Fruit fly (Drosophila melanogaster) whole organism, embryonic: ENCODE results near the gene rols.

Source experiments
- Blimp-1 ChIP-seq: fragments of 200-800 bp; sonication (Bioruptor generic); optimal IDR thresholded peaks from 3 replicates; lab custom pipeline; 2018; ENCODE audit warnings: missing biosample characterization, missing genetic modification characterization, mild to moderate bottlenecking, moderate library complexity, missing genetic modification reagents
- CG10565 ChIP-seq: fragments of 200-800 bp; sonication (Bioruptor generic); optimal IDR thresholded peaks from 3 replicates; lab custom pipeline; 2016; ENCODE audit warnings: missing biosample characterization, mild to moderate bottlenecking, missing genetic modification characterization
- CG10654 ChIP-seq: fragments of 200-800 bp; sonication (Bioruptor generic); optimal IDR thresholded peaks from 2 replicates; lab custom pipeline; 2016; ENCODE audit warnings: missing biosample characterization, missing genetic modification characterization
- CG10979 ChIP-seq: fragments of 200-800 bp; sonication (Bioruptor generic); optimal IDR thresholded peaks from 2 replicates; lab custom pipeline; 2018; ENCODE audit warnings: missing biosample characterization, mild to moderate bottlenecking, missing genetic modification characterization, moderate library complexity
- CG11398 ChIP-seq: fragments of 200-800 bp; sonication (Bioruptor generic); optimal IDR thresholded peaks from 2 replicates; lab custom pipeline; 2016; ENCODE audit warnings: missing biosample characterization, missing genetic modification characterization
- CG11560 ChIP-seq: fragments of 200-800 bp; sonication (Bioruptor generic); IDR thresholded peaks from 3 replicates; pipeline ENCODE4 v1.3.6; 2022; ENCODE audit warnings: missing biosample characterization, missing genetic modification characterization
- CG12299 ChIP-seq: fragments of 200-800 bp; sonication (Bioruptor generic); optimal IDR thresholded peaks from 2 replicates; lab custom pipeline; 2018; ENCODE audit warnings: missing biosample characterization, mild to moderate bottlenecking, missing genetic modification characterization
- CG12659 ChIP-seq: fragments of 200-800 bp; sonication (Bioruptor generic); optimal IDR thresholded peaks from 3 replicates; lab custom pipeline; 2017; ENCODE audit warnings: mild to moderate bottlenecking, missing biosample characterization, missing genetic modification reagents, missing genetic modification characterization
- CG13287 ChIP-seq: fragments of 200-800 bp; sonication (Bioruptor generic); IDR thresholded peaks from 2 replicates; pipeline ENCODE4 v1.3.6; 2022; ENCODE audit warnings: missing biosample characterization, missing genetic modification characterization; ENCODE audit not compliant: partially characterized antibody
- CG13296 ChIP-seq: fragments of 200-800 bp; sonication (Bioruptor generic); optimal IDR thresholded peaks from 3 replicates; lab custom pipeline; 2018; ENCODE audit warnings: missing biosample characterization, mild to moderate bottlenecking, missing genetic modification characterization
- CG1602 ChIP-seq: fragments of 200-800 bp; sonication (Bioruptor generic); optimal IDR thresholded peaks from 3 replicates; lab custom pipeline; 2016; ENCODE audit warnings: missing biosample characterization, missing genetic modification characterization
- CG1603 ChIP-seq: fragments of 200-800 bp; sonication (Bioruptor generic); optimal IDR thresholded peaks from 2 replicates; lab custom pipeline; 2019; ENCODE audit warnings: missing biosample characterization, mild to moderate bottlenecking, missing genetic modification characterization, moderate library complexity
- CG16813 ChIP-seq: fragments of 200-800 bp; sonication (Bioruptor generic); IDR thresholded peaks from 3 replicates; pipeline ENCODE4 v1.3.6; 2022; ENCODE audit warnings: missing biosample characterization, missing genetic modification characterization; ENCODE audit not compliant: partially characterized antibody
- CG17802 ChIP-seq: fragments of 200-800 bp; sonication (Bioruptor generic); optimal IDR thresholded peaks from 2 replicates; lab custom pipeline; 2018; ENCODE audit warnings: missing biosample characterization, mild to moderate bottlenecking, missing genetic modification characterization, moderate library complexity
- CG18619 ChIP-seq: fragments of 200-800 bp; sonication (Bioruptor generic); optimal IDR thresholded peaks from 3 replicates; lab custom pipeline; 2017; ENCODE audit warnings: missing biosample characterization, mild to moderate bottlenecking, missing genetic modification characterization
- CG2202 ChIP-seq: fragments of 200-800 bp; sonication (Bioruptor generic); optimal IDR thresholded peaks from 2 replicates; lab custom pipeline; 2018; ENCODE audit warnings: missing biosample characterization, mild to moderate bottlenecking, missing genetic modification characterization
- CG4730 ChIP-seq: fragments of 200-800 bp; sonication (Bioruptor generic); IDR thresholded peaks from 2 replicates; pipeline ENCODE4 v1.3.6; 2022; ENCODE audit warnings: missing biosample characterization, missing genetic modification characterization
- CG8290 ChIP-seq, 3 experiments: fragments of 200-800 bp; sonication (Bioruptor generic); optimal IDR thresholded peaks; 2 replicates each; lab custom pipeline; 2016 to 2019; ENCODE audit warnings: missing biosample characterization in 3 of 3, missing genetic modification characterization in 3 of 3, mild to moderate bottlenecking in 2 of 3, moderate library complexity in 1 of 3
- CG8388 ChIP-seq: fragments of 200-800 bp; sonication (Bioruptor generic); optimal IDR thresholded peaks from 2 replicates; lab custom pipeline; 2019; ENCODE audit warnings: missing biosample characterization, mild to moderate bottlenecking, missing genetic modification characterization, moderate library complexity
- CG9932 ChIP-seq: fragments of 200-800 bp; sonication (Bioruptor generic); IDR thresholded peaks from 2 replicates; pipeline ENCODE4 v1.3.6; 2022; ENCODE audit warnings: missing biosample characterization, missing genetic modification characterization
- Chrac-16 ChIP-seq: fragments of 200-800 bp; sonication (Bioruptor generic); optimal IDR thresholded peaks from 3 replicates; lab custom pipeline; 2016; ENCODE audit warnings: missing biosample characterization, missing genetic modification characterization
- D19A ChIP-seq: fragments of 200-800 bp; optimal IDR thresholded peaks from 3 replicates; lab custom pipeline; 2019; ENCODE audit warnings: missing biosample characterization, mild to moderate bottlenecking, missing genetic modification characterization, moderate library complexity
- Eip74EF ChIP-seq, 2 experiments: fragments of 200-800 bp in 1 of 2; fragments of >200 bp in 1 of 2; sonication (Bioruptor generic) in 1 of 2; optimal IDR thresholded peaks; 2 replicates each; lab custom pipeline; 2017 to 2019; ENCODE audit warnings: missing biosample characterization in 2 of 2, missing genetic modification characterization in 2 of 2, mild to moderate bottlenecking in 1 of 2, moderate library complexity in 1 of 2
- HLHmδ ChIP-seq: fragments of 200-800 bp; sonication (Bioruptor generic); optimal IDR thresholded peaks from 2 replicates; lab custom pipeline; 2018; ENCODE audit warnings: missing biosample characterization, mild to moderate bottlenecking, missing genetic modification characterization, moderate library complexity
- Nf-YB ChIP-seq: fragments of 200-800 bp; sonication (Bioruptor generic); optimal IDR thresholded peaks from 3 replicates; lab custom pipeline; 2019; ENCODE audit warnings: missing biosample characterization, mild to moderate bottlenecking, missing genetic modification characterization, moderate library complexity
- Rfx ChIP-seq: fragments of 200-800 bp; sonication (Bioruptor generic); IDR thresholded peaks from 2 replicates; pipeline ENCODE4 v1.3.6; 2022; ENCODE audit warnings: missing biosample characterization, missing genetic modification characterization
- Xrp1 ChIP-seq: fragments of 200-800 bp; sonication (Bioruptor generic); IDR thresholded peaks from 2 replicates; pipeline ENCODE4 v1.3.6; 2022; ENCODE audit warnings: missing biosample characterization, missing genetic modification characterization
- YL-1 ChIP-seq: fragments of 200-800 bp; sonication (Bioruptor generic); optimal IDR thresholded peaks from 3 replicates; lab custom pipeline; 2017; ENCODE audit warnings: missing biosample characterization, mild to moderate bottlenecking, missing genetic modification characterization
- abd-A ChIP-seq: fragments of 200-800 bp; sonication (Bioruptor generic); optimal IDR thresholded peaks from 3 replicates; lab custom pipeline; 2019; ENCODE audit warnings: missing biosample characterization, mild to moderate bottlenecking, missing genetic modification characterization, moderate library complexity
- amos ChIP-seq: fragments of 200-800 bp; sonication (Bioruptor generic); IDR thresholded peaks from 2 replicates; pipeline ENCODE4 v1.3.6; 2022; ENCODE audit warnings: missing biosample characterization, missing genetic modification characterization; ENCODE audit not compliant: partially characterized antibody
- aop ChIP-seq: fragments of 200-800 bp; sonication (Bioruptor generic); IDR thresholded peaks from 2 replicates; pipeline ENCODE4 v1.3.6; 2022; ENCODE audit warnings: missing biosample characterization, missing genetic modification characterization
- bigmax ChIP-seq: fragments of 200-800 bp; sonication (Bioruptor generic); optimal IDR thresholded peaks from 2 replicates; lab custom pipeline; 2018; ENCODE audit warnings: missing biosample characterization, mild to moderate bottlenecking, missing genetic modification characterization
- dmrt11E ChIP-seq: fragments of 200-800 bp; sonication (Bioruptor generic); optimal IDR thresholded peaks from 3 replicates; lab custom pipeline; 2018; ENCODE audit warnings: missing biosample characterization, mild to moderate bottlenecking, missing genetic modification characterization, moderate library complexity
- gcm ChIP-seq: fragments of 200-800 bp; sonication (Bioruptor generic); optimal IDR thresholded peaks from 2 replicates; lab custom pipeline; 2019; ENCODE audit warnings: missing biosample characterization, mild to moderate bottlenecking, missing genetic modification characterization, moderate library complexity
- knrl ChIP-seq: fragments of 200-800 bp; sonication (Bioruptor generic); IDR thresholded peaks from 3 replicates; pipeline ENCODE4 v1.3.6; 2022; ENCODE audit warnings: missing biosample characterization, missing genetic modification characterization; ENCODE audit not compliant: partially characterized antibody
- lmd ChIP-seq: fragments of 200-800 bp; sonication (Bioruptor generic); IDR thresholded peaks from 2 replicates; pipeline ENCODE4 v1.3.6; 2022; ENCODE audit warnings: missing biosample characterization, missing genetic modification characterization
- luna ChIP-seq: fragments of 200-800 bp; sonication (Bioruptor generic); optimal IDR thresholded peaks from 2 replicates; lab custom pipeline; 2016; ENCODE audit warnings: missing biosample characterization, missing genetic modification characterization
- odd ChIP-seq: fragments of 200-800 bp; sonication (Bioruptor generic); optimal IDR thresholded peaks from 2 replicates; lab custom pipeline; 2017; ENCODE audit warnings: missing biosample characterization, mild to moderate bottlenecking, missing genetic modification characterization
- peb ChIP-seq: fragments of 200-800 bp; sonication (Bioruptor generic); IDR thresholded peaks from 2 replicates; pipeline ENCODE4 v1.3.6; 2022; ENCODE audit warnings: missing biosample characterization, missing genetic modification characterization
- phol ChIP-seq: fragments of 200-800 bp; sonication (Bioruptor generic); optimal IDR thresholded peaks from 3 replicates; lab custom pipeline; 2018; ENCODE audit warnings: missing biosample characterization, mild to moderate bottlenecking, missing genetic modification characterization, moderate library complexity
- pum ChIP-seq: fragments of 200-800 bp; sonication (Bioruptor generic); optimal IDR thresholded peaks from 2 replicates; lab custom pipeline; 2016; ENCODE audit warnings: missing biosample characterization, missing genetic modification characterization
- run ChIP-seq: fragments of 200-800 bp; sonication (Bioruptor generic); optimal IDR thresholded peaks from 3 replicates; lab custom pipeline; 2018; ENCODE audit warnings: missing biosample characterization, mild to moderate bottlenecking, missing genetic modification characterization
- sd ChIP-seq: fragments of 200-800 bp; sonication (Bioruptor generic); optimal IDR thresholded peaks from 3 replicates; lab custom pipeline; 2018; ENCODE audit warnings: missing biosample characterization, mild to moderate bottlenecking, missing genetic modification characterization, moderate library complexity
- seq ChIP-seq: fragments of 200-800 bp; sonication (Bioruptor generic); IDR thresholded peaks from 2 replicates; pipeline ENCODE4 v1.3.6; 2022; ENCODE audit warnings: missing biosample characterization, missing genetic modification characterization
- sim ChIP-seq: fragments of 200-800 bp; sonication (Bioruptor generic); IDR thresholded peaks from 2 replicates; pipeline ENCODE4 v1.3.6; 2022; ENCODE audit warnings: missing biosample characterization, missing genetic modification characterization
- sna ChIP-seq: fragments of 200-800 bp; sonication (Bioruptor generic); IDR thresholded peaks from 2 replicates; pipeline ENCODE4 v1.3.6; 2022; ENCODE audit warnings: missing biosample characterization, missing genetic modification characterization; ENCODE audit not compliant: partially characterized antibody
- sob ChIP-seq: fragments of 200-800 bp; sonication (Bioruptor generic); IDR thresholded peaks from 2 replicates; pipeline ENCODE4 v1.3.6; 2022; ENCODE audit warnings: missing biosample characterization, missing genetic modification characterization
- tap ChIP-seq: fragments of 200-800 bp; optimal IDR thresholded peaks from 3 replicates; lab custom pipeline; 2019; ENCODE audit warnings: missing biosample characterization, mild to moderate bottlenecking, missing genetic modification characterization, moderate library complexity

rols gene

DNA sequence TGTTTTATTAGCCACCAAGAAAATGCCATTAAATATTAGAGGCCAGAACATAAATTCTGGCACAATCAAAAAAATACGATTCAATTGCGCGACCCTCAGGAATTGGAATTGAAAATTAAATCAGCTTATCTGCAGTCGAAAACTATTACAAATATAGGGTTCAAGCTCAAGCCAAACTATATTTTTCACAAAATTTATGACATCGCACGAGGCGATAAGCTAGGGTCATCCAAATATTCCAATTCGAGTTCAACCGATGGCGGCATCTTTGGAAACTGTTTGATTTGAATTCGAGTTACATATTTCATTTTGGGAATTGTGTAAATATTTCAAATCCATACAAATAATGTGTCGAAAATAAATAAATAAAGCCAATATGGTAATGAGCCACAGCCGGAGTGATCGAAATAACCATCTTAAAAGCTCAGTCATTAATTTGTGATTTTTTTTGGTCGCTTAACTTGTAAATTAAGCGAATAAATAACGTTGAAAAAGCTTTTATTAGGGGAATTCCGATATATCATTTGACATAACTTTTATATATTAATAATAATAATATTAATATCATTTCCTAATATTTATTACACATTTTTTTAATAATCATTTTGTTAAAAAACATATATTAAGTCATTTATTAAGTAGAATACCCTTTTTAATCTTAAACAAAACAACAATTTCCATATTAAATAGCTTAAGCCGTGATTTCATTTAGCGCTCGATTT, 20.5 kb upstream of the rols start (continued):
- TF ChIP-seq gcm (GFP tag; lab: Kevin White, UChicago) (peak; percentile 38), CG13296 (GFP tag; lab: Kevin White, UChicago) (peak; percentile 28), tap (peak; percentile 44), amos (no peak), CG10654 (no peak), abd-A (tag; lab: Kevin White, UChicago) (peak; percentile 30), odd (peak; percentile 25), Eip74EF (GFP tag; optimal IDR thresholded peaks at IDR 0.05; lab: Kevin White, UChicago) (peak in 1 of 2 experiments; percentile 10), lmd (GFP tag; lab: Robert Waterston, UW) (no peak), CG10979 (tag; lab: Kevin White, UChicago) (peak; percentile 30), dmrt11E (tag; lab: Kevin White, UChicago) (peak; percentile 12), phol (tag; lab: Kevin White, UChicago) (peak; percentile 6), CG8388 (peak; percentile 33), sd (peak; percentile 9), CG11560 (tag; lab: Robert Waterston, UW) (no peak), CG8290 (GFP tag; optimal IDR thresholded peaks at IDR 0.05; lab: Kevin White, UChicago) (no peak), CG8290 (tag; optimal IDR thresholded peaks at IDR 0.05; lab: Kevin White, UChicago) (no peak)
- TF ChIP-seq, all 482 proteins: peak for 60

DNA sequence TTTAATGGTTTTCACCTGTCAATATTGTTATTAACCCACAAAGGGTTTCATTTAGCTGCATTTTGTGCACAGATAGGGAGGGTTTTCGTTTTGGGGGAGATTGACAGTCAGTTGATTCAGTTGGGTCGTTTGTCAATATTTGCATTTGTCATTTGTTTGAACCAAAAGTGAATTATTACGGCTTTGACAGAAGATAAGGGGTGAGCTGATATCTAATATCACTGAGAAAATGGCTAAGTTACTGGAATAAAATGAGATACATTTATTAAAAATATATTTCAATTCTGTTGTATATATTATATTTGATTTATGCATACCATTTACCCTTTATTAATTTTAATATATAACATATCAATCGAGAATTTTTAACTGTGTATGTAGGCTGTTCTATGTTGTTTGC, 19.2 kb upstream of the rols start:
- TF ChIP-seq CG1602 (GFP tag; lab: Kevin White, UChicago): peak; percentile 9
- no peak for TF ChIP-seq luna (GFP tag; lab: Kevin White, UChicago)
- TF ChIP-seq pum: no peak
- no peak for TF ChIP-seq sna (GFP tag; lab: Robert Waterston, UW)
- TF ChIP-seq CG4730 (GFP tag; lab: Robert Waterston, UW): no peak
- peak; percentile 58 for TF ChIP-seq D19A (tag; lab: Kevin White, UChicago)
- no peak for TF ChIP-seq CG13287 (GFP tag; lab: Robert Waterston, UW)
- TF ChIP-seq CG1603 (tag; lab: Kevin White, UChicago): peak; percentile 56
- TF ChIP-seq Chrac-16 (GFP tag; lab: Kevin White, UChicago): no peak
- peak; percentile 65 for TF ChIP-seq Blimp-1 (GFP tag; lab: Kevin White, UChicago)
- TF ChIP-seq sim: no peak
- no peak for TF ChIP-seq Rfx (GFP tag; lab: Robert Waterston, UW)
- no peak for TF ChIP-seq aop
- no peak for TF ChIP-seq CG9932 (GFP tag; lab: Robert Waterston, UW)
- peak; percentile 64 for TF ChIP-seq YL-1 (GFP tag; lab: Kevin White, UChicago)
- TF ChIP-seq CG12659 (GFP tag; lab: Kevin White, UChicago): peak; percentile 40
- peak; percentile 68 for TF ChIP-seq Xrp1 (GFP tag; lab: Robert Waterston, UW)
- TF ChIP-seq Nf-YB: peak; percentile 44
- no peak for TF ChIP-seq CG10565 (GFP tag; lab: Kevin White, UChicago)
- peak; percentile 29 for TF ChIP-seq bigmax (GFP tag; lab: Kevin White, UChicago)
- TF ChIP-seq HLHmδ (GFP tag; lab: Kevin White, UChicago): peak; percentile 89
- TF ChIP-seq peb: no peak
- no peak for TF ChIP-seq CG17802 (tag; lab: Kevin White, UChicago)
- no peak for TF ChIP-seq CG16813 (GFP tag; lab: Robert Waterston, UW)
- TF ChIP-seq CG12299 (tag; lab: Kevin White, UChicago): peak; percentile 51
- TF ChIP-seq CG18619 (GFP tag; lab: Kevin White, UChicago): peak; percentile 44
- TF ChIP-seq seq: 0 out of 2 replicates have a peak, but pooled peaks have one; percentile 28
- no peak for TF ChIP-seq run (tag; lab: Kevin White, UChicago)
- TF ChIP-seq CG11398 (GFP tag; lab: Kevin White, UChicago): no peak
- TF ChIP-seq sob: no peak
- TF ChIP-seq knrl: no peak
- peak; percentile 84 for TF ChIP-seq CG2202 (tag; lab: Kevin White, UChicago)
